Worm (Caenorhabditis elegans) whole organism, late embryonic: ENCODE results near the gene glb-14.

Experiments used
- C08G9.2 ChIP-seq: sonication (generic microtip); optimal IDR thresholded peaks from 2 replicates; lab custom pipeline; 2016; ENCODE audit warnings: mild to moderate bottlenecking, missing genetic modification characterization, moderate library complexity, missing compliant biosample characterization
- C38D4.7 ChIP-seq: fragments of 200-800 bp; sonication (Bioruptor generic); optimal IDR thresholded peaks from 2 replicates; lab custom pipeline; 2018; ENCODE audit warnings: mild to moderate bottlenecking, missing genetic modification characterization, moderate library complexity, missing compliant biosample characterization
- F13H6.1 ChIP-seq: sonication (generic microtip); optimal IDR thresholded peaks from 2 replicates; lab custom pipeline; 2016; ENCODE audit warnings: missing genetic modification characterization, missing compliant biosample characterization
- K09A11.1 ChIP-seq: sonication (generic microtip); optimal IDR thresholded peaks from 2 replicates; lab custom pipeline; 2017; ENCODE audit warnings: antibody characterized with exemption, mild to moderate bottlenecking, missing genetic modification characterization, missing compliant biosample characterization; ENCODE audit not compliant: insufficient read depth
- T23F11.4 ChIP-seq: fragments of 200-800 bp; sonication (Bioruptor generic); optimal IDR thresholded peaks from 2 replicates; lab custom pipeline; 2018; ENCODE audit warnings: mild to moderate bottlenecking, missing genetic modification characterization, missing compliant biosample characterization
- ahr-1 ChIP-seq: sonication (generic microtip); optimal IDR thresholded peaks from 2 replicates; lab custom pipeline; 2016; ENCODE audit warnings: missing genetic modification characterization, missing compliant biosample characterization
- ama-1 ChIP-seq: fragments of 150-350 bp; optimal IDR thresholded peaks from 2 replicates; lab custom pipeline; 2014
- ceh-14 ChIP-seq: sonication (generic microtip); optimal IDR thresholded peaks from 2 replicates; lab custom pipeline; 2016; ENCODE audit warnings: missing genotype, missing genetic modification characterization, missing compliant biosample characterization
- ceh-19 ChIP-seq: fragments of 200-800 bp; sonication (Bioruptor generic); optimal IDR thresholded peaks from 2 replicates; lab custom pipeline; 2018; ENCODE audit warnings: mild to moderate bottlenecking, missing genetic modification characterization, missing compliant biosample characterization
- ceh-2 ChIP-seq: sonication (generic microtip); optimal IDR thresholded peaks from 2 replicates; lab custom pipeline; 2016; ENCODE audit warnings: missing genotype, missing genetic modification characterization, missing compliant biosample characterization
- ceh-22 ChIP-seq: sonication (generic microtip); optimal IDR thresholded peaks from 2 replicates; lab custom pipeline; 2017; ENCODE audit warnings: missing biosample characterization, missing genetic modification characterization
- ceh-24 ChIP-seq: sonication (generic microtip); optimal IDR thresholded peaks from 2 replicates; lab custom pipeline; 2016; ENCODE audit warnings: mild to moderate bottlenecking, missing genetic modification characterization, missing compliant biosample characterization
- ceh-30 ChIP-seq: fragments of 150-350 bp; optimal IDR thresholded peaks from 2 replicates; lab custom pipeline; 2014; ENCODE audit warnings: missing biosample characterization, missing genetic modification characterization
- ceh-31 ChIP-seq: sonication (generic microtip); optimal IDR thresholded peaks from 2 replicates; lab custom pipeline; 2016; ENCODE audit warnings: missing genetic modification characterization, missing compliant biosample characterization
- ceh-45 ChIP-seq: fragments of 200-800 bp; sonication (Bioruptor generic); IDR thresholded peaks from 2 replicates; pipeline ENCODE4 v1.3.6; 2022; ENCODE audit warnings: missing genetic modification reagents, missing genetic modification characterization, missing compliant biosample characterization
- ceh-48 ChIP-seq: sonication (generic microtip); optimal IDR thresholded peaks from 2 replicates; lab custom pipeline; 2016; ENCODE audit warnings: missing genetic modification characterization, inconsistent platforms, missing compliant biosample characterization
- elt-2 ChIP-seq: sonication (generic microtip); optimal IDR thresholded peaks from 2 replicates; lab custom pipeline; 2016; ENCODE audit warnings: missing genetic modification reagents, missing genetic modification characterization, missing compliant biosample characterization
- elt-4 ChIP-seq: sonication (generic microtip); optimal IDR thresholded peaks from 2 replicates; lab custom pipeline; 2016; ENCODE audit warnings: missing genetic modification characterization, missing compliant biosample characterization
- ets-4 ChIP-seq: sonication (generic microtip); optimal IDR thresholded peaks from 2 replicates; lab custom pipeline; 2016; ENCODE audit warnings: missing genetic modification characterization, missing compliant biosample characterization
- fax-1 ChIP-seq: sonication (generic microtip); optimal IDR thresholded peaks from 2 replicates; lab custom pipeline; 2016; ENCODE audit warnings: missing genotype, missing genetic modification characterization, missing compliant biosample characterization
- fkh-10 ChIP-seq: fragments of 150-350 bp; optimal IDR thresholded peaks from 2 replicates; lab custom pipeline; 2014; ENCODE audit warnings: missing biosample characterization, missing genetic modification reagents, missing genetic modification characterization
- fkh-6 ChIP-seq: sonication (generic microtip); optimal IDR thresholded peaks from 2 replicates; lab custom pipeline; 2016; ENCODE audit warnings: missing genetic modification characterization, missing compliant biosample characterization
- gmeb-2 ChIP-seq: sonication (generic microtip); optimal IDR thresholded peaks from 2 replicates; lab custom pipeline; 2016; ENCODE audit warnings: missing genetic modification characterization, inconsistent platforms, missing compliant biosample characterization
- hlh-13 ChIP-seq: fragments of 200-800 bp; sonication (Bioruptor generic); optimal IDR thresholded peaks from 2 replicates; lab custom pipeline; 2018; ENCODE audit warnings: mild to moderate bottlenecking, missing genetic modification characterization, missing compliant biosample characterization
- hlh-15 ChIP-seq: sonication (generic microtip); optimal IDR thresholded peaks from 2 replicates; lab custom pipeline; 2016; ENCODE audit warnings: missing genetic modification characterization, missing compliant biosample characterization
- hlh-30 ChIP-seq: sonication (generic microtip); optimal IDR thresholded peaks from 2 replicates; lab custom pipeline; 2017; ENCODE audit warnings: antibody characterized with exemption, missing genetic modification characterization, missing compliant biosample characterization; ENCODE audit not compliant: insufficient read depth
- hlh-6 ChIP-seq: sonication (generic microtip); optimal IDR thresholded peaks from 2 replicates; lab custom pipeline; 2016; ENCODE audit warnings: missing genotype, missing genetic modification characterization, missing compliant biosample characterization
- hlh-8 ChIP-seq: sonication (generic microtip); optimal IDR thresholded peaks from 2 replicates; lab custom pipeline; 2016; ENCODE audit warnings: missing genotype, missing genetic modification characterization, missing compliant biosample characterization
- lim-6 ChIP-seq: sonication (generic microtip); optimal IDR thresholded peaks from 2 replicates; lab custom pipeline; 2016; ENCODE audit warnings: missing genetic modification characterization, missing compliant biosample characterization
- lin-11 ChIP-seq: fragments of 200-800 bp; sonication (Bioruptor generic); optimal IDR thresholded peaks from 2 replicates; lab custom pipeline; 2018; ENCODE audit warnings: mild to moderate bottlenecking, missing genetic modification characterization, missing compliant biosample characterization
- madf-2 ChIP-seq: sonication (generic microtip); optimal IDR thresholded peaks from 2 replicates; lab custom pipeline; 2017; ENCODE audit warnings: missing genetic modification characterization, missing compliant biosample characterization
- nhr-11 ChIP-seq: fragments of 150-350 bp; optimal IDR thresholded peaks from 2 replicates; lab custom pipeline; 2014; ENCODE audit warnings: missing biosample characterization, missing genetic modification characterization
- npax-4 ChIP-seq: sonication (generic microtip); optimal IDR thresholded peaks from 2 replicates; lab custom pipeline; 2016; ENCODE audit warnings: missing genetic modification characterization, missing compliant biosample characterization
- pag-3 ChIP-seq: sonication (generic microtip); optimal IDR thresholded peaks from 2 replicates; lab custom pipeline; 2016; ENCODE audit warnings: missing compliant biosample characterization, missing genetic modification characterization, borderline replicate concordance
- pax-1 ChIP-seq: fragments of 150-350 bp; optimal IDR thresholded peaks from 2 replicates; lab custom pipeline; 2014; ENCODE audit warnings: missing biosample characterization, missing genetic modification characterization
- pha-2 ChIP-seq: sonication (generic microtip); optimal IDR thresholded peaks from 2 replicates; lab custom pipeline; 2017; ENCODE audit warnings: mild to moderate bottlenecking, missing genetic modification characterization, missing compliant biosample characterization
- pqm-1 ChIP-seq: sonication (generic microtip); optimal IDR thresholded peaks from 2 replicates; lab custom pipeline; 2016; ENCODE audit warnings: missing genetic modification characterization, missing compliant biosample characterization
- pros-1 ChIP-seq: fragments of 150-350 bp; optimal IDR thresholded peaks from 2 replicates; lab custom pipeline; 2014; ENCODE audit warnings: missing biosample characterization, missing genetic modification reagents, missing genetic modification characterization
- ref-2 ChIP-seq: sonication (generic microtip); optimal IDR thresholded peaks from 2 replicates; lab custom pipeline; 2016; ENCODE audit warnings: missing genetic modification characterization, missing compliant biosample characterization
- rnt-1 ChIP-seq: sonication (generic microtip); optimal IDR thresholded peaks from 2 replicates; lab custom pipeline; 2016; ENCODE audit warnings: missing genetic modification characterization, missing compliant biosample characterization
- sdc-2 ChIP-seq: sonication (generic microtip); optimal IDR thresholded peaks from 2 replicates; lab custom pipeline; 2016; ENCODE audit warnings: missing genotype, missing genetic modification characterization, missing compliant biosample characterization
- sox-2 ChIP-seq: fragments of 200-800 bp; sonication (Bioruptor generic); IDR thresholded peaks from 2 replicates; pipeline ENCODE4 v1.3.6; 2022; ENCODE audit warnings: missing genetic modification reagents, missing genetic modification characterization, missing compliant biosample characterization
- tbx-2 ChIP-seq: sonication (generic microtip); optimal IDR thresholded peaks from 2 replicates; lab custom pipeline; 2016; ENCODE audit warnings: missing genetic modification characterization, missing compliant biosample characterization
- tbx-7 ChIP-seq: sonication (generic microtip); optimal IDR thresholded peaks from 2 replicates; lab custom pipeline; 2016; ENCODE audit warnings: missing genotype, missing genetic modification characterization, missing compliant biosample characterization
- unc-3 ChIP-seq, 2 experiments: fragments of 200-800 bp in 1 of 2; sonication (Bioruptor generic) in 1 of 2; sonication (generic microtip) in 1 of 2; conservative IDR thresholded peaks in 1 of 2; optimal IDR thresholded peaks in 1 of 2; 2 replicates each; pipeline versions ENCODE4 v1.3.6 to Lab custom; 2016 to 2022; ENCODE audit warnings: missing compliant biosample characterization in 2 of 2, missing genetic modification characterization in 2 of 2, missing genetic modification reagents in 1 of 2
- unc-42 ChIP-seq: sonication (generic microtip); optimal IDR thresholded peaks from 2 replicates; lab custom pipeline; 2016; ENCODE audit warnings: missing genotype, missing genetic modification characterization, missing compliant biosample characterization
- unc-55 ChIP-seq: sonication (generic microtip); optimal IDR thresholded peaks from 2 replicates; lab custom pipeline; 2017; ENCODE audit warnings: missing biosample characterization, missing genetic modification reagents, missing genetic modification characterization
- unc-86 ChIP-seq: sonication (generic microtip); optimal IDR thresholded peaks from 2 replicates; lab custom pipeline; 2016; ENCODE audit warnings: missing genetic modification characterization, missing compliant biosample characterization
- zip-5 ChIP-seq: sonication (generic microtip); optimal IDR thresholded peaks from 2 replicates; lab custom pipeline; 2016; ENCODE audit warnings: missing genetic modification characterization, missing compliant biosample characterization
- ztf-16 ChIP-seq: sonication (generic microtip); optimal IDR thresholded peaks from 2 replicates; lab custom pipeline; 2017; ENCODE audit warnings: missing genetic modification characterization, missing compliant biosample characterization

The glb-14 gene

DNA sequence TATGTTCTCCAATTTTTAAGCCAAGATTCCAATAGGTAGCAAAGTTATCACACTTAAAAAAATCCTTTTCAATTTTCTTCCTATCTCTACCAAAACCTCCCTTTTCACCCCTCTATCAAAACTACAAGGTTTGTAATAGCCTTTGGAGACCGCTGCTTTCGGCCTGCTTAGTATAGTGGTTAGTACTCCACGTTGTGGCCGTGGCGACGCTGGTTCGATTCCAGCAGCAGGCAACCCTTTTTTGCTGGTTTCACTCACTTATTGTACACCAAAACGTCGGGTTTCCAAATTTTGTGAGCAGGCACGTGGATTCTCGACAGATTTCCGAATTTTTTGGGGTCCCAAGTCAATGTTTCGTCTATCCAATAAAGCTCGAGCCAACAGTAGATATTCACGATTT, 9.1 kb upstream of the glb-14 start (continued):
- TF ChIP-seq pax-1 (no peak), elt-2 (peak; percentile 48), ceh-45 (GFP tag; lab: Robert Waterston, UW) (0 out of 2 replicates have a peak, but pooled peaks have one; percentile 41), hlh-30 (tag; lab: Kevin White, UChicago) (no peak), hlh-15 (peak; percentile 15), lin-11 (peak; percentile 15), hlh-13 (GFP tag; lab: Kevin White, UChicago) (no peak), fax-1 (no peak), C38D4.7 (GFP tag; lab: Kevin White, UChicago) (peak; percentile 35), ztf-16 (no peak), F13H6.1 (tag; lab: Kevin White, UChicago) (no peak), npax-4 (tag; lab: Kevin White, UChicago) (peak; percentile 6), hlh-6 (tag; lab: Kevin White, UChicago) (peak; percentile 71), C08G9.2 (tag; lab: Kevin White, UChicago) (peak; percentile 25), elt-4 (tag; lab: Kevin White, UChicago) (no peak), nhr-11 (tag; lab: Kevin White, UChicago) (no peak), ceh-22 (tag; lab: Kevin White, UChicago) (no peak), tbx-7 (no peak), ahr-1 (tag; lab: Kevin White, UChicago) (no peak), zip-5 (tag; lab: Kevin White, UChicago) (no peak), pqm-1 (no peak), ceh-24 (tag; lab: Kevin White, UChicago) (no peak), pros-1 (no peak), hlh-8 (no peak), ceh-31 (tag; lab: Kevin White, UChicago) (no peak), rnt-1 (tag; lab: Kevin White, UChicago) (peak; percentile 13), ceh-14 (no peak), ama-1 (lab: Kevin White, UChicago) (no peak), ceh-30 (no peak), fkh-10 (GFP tag; lab: Kevin White, UChicago) (no peak), unc-55 (GFP tag; lab: Kevin White, UChicago) (no peak), ets-4 (tag; lab: Kevin White, UChicago) (no peak)

ce11 chrV:15551642-15552041, 6.8 kb upstream of the glb-14 start:
- peak; percentile 90 for TF ChIP-seq fkh-6 (tag; lab: Kevin White, UChicago)
- TF ChIP-seq unc-55 (GFP tag; lab: Kevin White, UChicago): no peak
- TF ChIP-seq npax-4 (tag; lab: Kevin White, UChicago): peak; percentile 68
- peak; percentile 68 for TF ChIP-seq unc-3 (GFP tag; conservative IDR thresholded peaks at IDR 0.05; lab: Robert Waterston, UW)
- TF ChIP-seq unc-3 (tag; optimal IDR thresholded peaks at IDR 0.05; lab: Kevin White, UChicago): peak; percentile 53
- TF ChIP-seq fax-1: peak; percentile 55
- TF ChIP-seq ceh-14: peak; percentile 84
- TF ChIP-seq elt-2: peak; percentile 74
- peak; percentile 43 for TF ChIP-seq unc-42 (tag; lab: Kevin White, UChicago)
- TF ChIP-seq sox-2 (GFP tag; lab: Robert Waterston, UW): peak; percentile 67; the same call in 1 of the 2 replicates
- TF ChIP-seq pag-3 (tag; lab: Kevin White, UChicago): peak; percentile 17
- peak; percentile 89 for TF ChIP-seq hlh-30 (tag; lab: Kevin White, UChicago)
- peak; percentile 54 for TF ChIP-seq hlh-15
- TF ChIP-seq K09A11.1 (tag; lab: Kevin White, UChicago): peak; percentile 49
- peak; percentile 84 for TF ChIP-seq ceh-19 (GFP tag; lab: Kevin White, UChicago)
- TF ChIP-seq ceh-2 (tag; lab: Kevin White, UChicago): peak; percentile 79
- peak; percentile 72 for TF ChIP-seq madf-2 (tag; lab: Kevin White, UChicago)
- TF ChIP-seq unc-86 (tag; lab: Kevin White, UChicago): peak; percentile 73
- peak; percentile 28 for TF ChIP-seq zip-5 (tag; lab: Kevin White, UChicago)
- peak; percentile 79 for TF ChIP-seq rnt-1 (tag; lab: Kevin White, UChicago)
- no peak for TF ChIP-seq ama-1 (lab: Kevin White, UChicago)
- peak; percentile 79 for TF ChIP-seq C08G9.2 (tag; lab: Kevin White, UChicago)
- peak; percentile 74 for TF ChIP-seq F13H6.1 (tag; lab: Kevin White, UChicago)
- TF ChIP-seq pha-2 (tag; lab: Kevin White, UChicago): peak; percentile 84
- peak; percentile 79 for TF ChIP-seq T23F11.4 (GFP tag; lab: Kevin White, UChicago)
- TF ChIP-seq lim-6: no peak
- peak; percentile 78 for TF ChIP-seq lin-11
- TF ChIP-seq tbx-7: peak; percentile 43
- TF ChIP-seq ceh-48 (tag; lab: Kevin White, UChicago): peak; percentile 68
- peak; percentile 73 for TF ChIP-seq tbx-2
- peak; percentile 49 for TF ChIP-seq ceh-30
- TF ChIP-seq ref-2 (tag; lab: Kevin White, UChicago): peak; percentile 81
- TF ChIP-seq sdc-2 (tag; lab: Kevin White, UChicago): peak; percentile 79
- TF ChIP-seq gmeb-2: peak; percentile 83
- peak; percentile 81 for TF ChIP-seq C38D4.7 (GFP tag; lab: Kevin White, UChicago)
